Fruit fly (Drosophila melanogaster): ENCODE results near the gene Usp2.

DNA sequence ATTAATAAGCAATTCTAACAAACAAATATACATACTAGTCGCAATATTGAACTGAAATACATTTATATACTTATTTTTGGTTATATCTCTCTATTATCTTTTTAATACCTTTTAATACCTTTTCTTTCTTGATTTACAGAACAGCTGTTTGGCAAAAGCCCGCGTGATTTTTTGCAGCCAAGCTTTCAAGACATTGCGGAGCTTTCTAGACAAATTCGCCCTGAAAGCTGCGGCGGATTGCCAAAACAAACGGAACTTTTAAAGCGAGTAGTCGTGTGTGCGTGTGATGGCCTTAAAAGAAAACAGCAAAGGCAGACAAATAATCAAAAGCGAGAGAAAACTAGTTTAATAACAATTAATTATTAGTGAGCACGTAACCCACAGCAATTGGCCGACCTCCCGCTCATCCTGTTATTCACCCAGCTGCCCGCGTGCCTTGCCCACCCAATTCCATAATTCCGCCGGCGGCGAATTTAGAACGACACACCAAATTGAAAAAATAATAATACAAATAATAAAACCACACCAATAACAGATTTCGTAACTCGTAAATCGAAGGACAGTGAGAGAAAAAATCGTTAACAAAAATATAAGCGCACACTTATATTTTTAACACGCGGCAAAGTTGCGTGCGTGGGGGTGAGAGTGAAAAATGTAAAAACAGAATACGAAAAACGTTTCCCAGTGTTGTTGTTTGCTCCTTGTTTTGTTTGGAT lies 31.5 kb downstream of the Usp2 start:
- no peak for TF ChIP-seq ovo (GFP tag; optimal IDR thresholded peaks at IDR 0.05)
- no peak for TF ChIP-seq cnc (optimal IDR thresholded peaks at IDR 0.05)
- no peak for TF ChIP-seq CG33017 (tag; optimal IDR thresholded peaks at IDR 0.05)
- no peak for TF ChIP-seq CG11617 (GFP tag; optimal IDR thresholded peaks at IDR 0.05)
- TF ChIP-seq toe (GFP tag; optimal IDR thresholded peaks at IDR 0.05) = no peak
- TF ChIP-seq bab1 (GFP tag; optimal IDR thresholded peaks at IDR 0.05) = peak; percentile 80
- no peak for TF ChIP-seq Clk (GFP tag; optimal IDR thresholded peaks at IDR 0.05)
- no peak for TF ChIP-seq CG7101 (tag; optimal IDR thresholded peaks at IDR 0.05)
